Worm (Caenorhabditis elegans): ENCODE data around the gene R13H4.2.

ce11 chrV:11853723-11854122, 17.5 kb downstream of the R13H4.2 start:
- no peak for TF ChIP-seq nfya-1 (tag; optimal IDR thresholded peaks at IDR 0.05; ENCODE audit: insufficient read depth)
- TF ChIP-seq elt-3 (tag; optimal IDR thresholded peaks at IDR 0.05), result no peak
- no peak for TF ChIP-seq ztf-11 (tag; optimal IDR thresholded peaks at IDR 0.05)
- no peak for TF ChIP-seq daf-12 (tag; optimal IDR thresholded peaks at IDR 0.05)
- TF ChIP-seq nhr-43 (tag; optimal IDR thresholded peaks at IDR 0.05; ENCODE audit: poor library complexity, severe bottlenecking), result no peak
- TF ChIP-seq nhr-11 (tag; optimal IDR thresholded peaks at IDR 0.05), result no peak
- TF ChIP-seq nhr-77 (tag; optimal IDR thresholded peaks at IDR 0.05), result no peak
- no peak for TF ChIP-seq elt-1 (tag; optimal IDR thresholded peaks at IDR 0.05)
- TF ChIP-seq jun-1 (tag; optimal IDR thresholded peaks at IDR 0.05), result no peak
- no peak for TF ChIP-seq skn-1 (tag; optimal IDR thresholded peaks at IDR 0.05)
- no peak for TF ChIP-seq lin-39 (tag; optimal IDR thresholded peaks at IDR 0.05)
- no peak for TF ChIP-seq nhr-12 (tag; optimal IDR thresholded peaks at IDR 0.05)
- no peak for TF ChIP-seq nhr-237 (tag; optimal IDR thresholded peaks at IDR 0.05)
- no peak for TF ChIP-seq unc-62 (GFP tag; optimal IDR thresholded peaks at IDR 0.05)
